Fruit fly (Drosophila melanogaster) whole organism, pupa: ENCODE results near the gene CG2750.

Source experiments
- CG10348 ChIP-seq: fragments of 200-800 bp; sonication (Bioruptor generic); IDR thresholded peaks from 2 replicates; pipeline ENCODE4 v1.3.6; 2022; ENCODE audit warnings: missing biosample characterization, missing genetic modification characterization
- CG13204 ChIP-seq: fragments of 200-800 bp; sonication (Bioruptor generic); optimal IDR thresholded peaks from 2 replicates; lab custom pipeline; 2018; ENCODE audit warnings: missing biosample characterization, mild to moderate bottlenecking, missing genetic modification characterization, moderate library complexity
- CG17806 ChIP-seq: fragments of 200-800 bp; sonication (Bioruptor generic); optimal IDR thresholded peaks from 2 replicates; lab custom pipeline; 2018; ENCODE audit warnings: missing biosample characterization, mild to moderate bottlenecking, missing genetic modification characterization, moderate library complexity
- CG32121 ChIP-seq: fragments of 200-800 bp; sonication (Bioruptor generic); IDR thresholded peaks from 2 replicates; pipeline ENCODE4 v1.3.6; 2022; ENCODE audit warnings: missing biosample characterization, missing genetic modification characterization
- CG34367 ChIP-seq: fragments of 200-800 bp; sonication (Bioruptor generic); optimal IDR thresholded peaks from 2 replicates; lab custom pipeline; 2018; ENCODE audit warnings: missing biosample characterization, mild to moderate bottlenecking, missing genetic modification characterization
- CG8159 ChIP-seq: fragments of 200-800 bp; sonication (Bioruptor generic); optimal IDR thresholded peaks from 3 replicates; lab custom pipeline; 2018; ENCODE audit warnings: missing biosample characterization, mild to moderate bottlenecking, missing genetic modification characterization, moderate library complexity
- D1 ChIP-seq: fragments of 200-800 bp; sonication (Bioruptor generic); optimal IDR thresholded peaks from 2 replicates; lab custom pipeline; 2018; ENCODE audit warnings: missing biosample characterization, mild to moderate bottlenecking, missing genetic modification characterization, moderate library complexity

dm6 chrX:12106900-12107299 lies at the start of gene CG2750:
- no peak for TF ChIP-seq CG13204 (GFP tag; lab: Kevin White, UChicago)
- TF ChIP-seq CG34367 = no peak
- no peak for TF ChIP-seq CG17806
- no peak for TF ChIP-seq CG8159 (tag; lab: Kevin White, UChicago)
- TF ChIP-seq D1 (tag; lab: Kevin White, UChicago) = no peak
- TF ChIP-seq CG32121 (GFP tag; lab: Robert Waterston, UW) = no peak
- no peak for TF ChIP-seq CG10348 (GFP tag; lab: Robert Waterston, UW)
